Worm (Caenorhabditis elegans): Measurements from ENCODE around the gene T28A8.4.

Gene T28A8.4

ce11 chrIII:13530017-13530416, 26.5 kb downstream of the T28A8.4 start (continued):
- no peak for TF ChIP-seq egl-27 (tag; optimal IDR thresholded peaks at IDR 0.05)

DNA sequence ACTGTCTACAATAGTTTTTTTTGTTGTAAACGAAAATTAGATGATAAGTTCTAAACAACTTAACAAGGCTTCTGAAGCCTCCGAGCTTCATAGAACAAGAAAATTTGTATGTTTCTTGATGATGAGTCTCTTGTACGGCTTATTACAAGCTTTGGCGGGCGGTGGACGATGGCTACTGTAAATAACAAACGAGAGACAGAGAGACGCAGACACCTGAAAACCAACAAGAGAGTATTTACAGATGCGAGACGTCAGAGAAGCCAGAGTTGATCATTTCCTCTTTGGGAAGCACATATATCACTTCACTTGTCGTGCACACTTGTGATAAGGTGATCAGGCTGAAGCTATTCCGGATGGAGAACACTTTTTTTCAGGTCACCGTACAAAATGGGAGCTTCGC, 27.4 kb downstream of the T28A8.4 start:
- no peak for TF ChIP-seq alr-1 (tag; optimal IDR thresholded peaks at IDR 0.05)
- no peak for TF ChIP-seq peb-1 (tag; optimal IDR thresholded peaks at IDR 0.05)
- no peak for TF ChIP-seq mab-5 (tag; optimal IDR thresholded peaks at IDR 0.05)
- TF ChIP-seq elt-3 (tag; optimal IDR thresholded peaks at IDR 0.05), result no peak
- TF ChIP-seq nhr-77 (tag; optimal IDR thresholded peaks at IDR 0.05), result no peak

DNA sequence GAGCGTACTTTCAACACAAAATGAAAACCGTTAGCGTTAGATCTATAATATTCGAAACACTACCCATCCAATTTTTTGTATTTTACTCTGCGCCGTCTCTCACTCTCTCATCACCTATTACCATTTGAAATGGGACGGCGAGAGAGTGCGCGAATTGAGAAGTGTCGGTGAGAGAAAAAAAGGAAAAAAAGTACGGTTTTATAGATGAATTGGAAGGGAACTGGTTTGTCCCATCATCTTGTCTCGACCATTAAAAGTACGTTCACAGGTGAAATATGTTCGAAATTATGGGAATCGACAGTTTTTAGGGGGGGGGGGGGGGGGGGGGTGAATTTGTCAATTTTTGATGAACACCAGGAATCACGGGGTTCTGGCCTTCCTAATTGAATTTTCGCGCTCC, 31.2 kb downstream of the T28A8.4 start:
- TF ChIP-seq dmd-4 (tag; optimal IDR thresholded peaks at IDR 0.05) (no peak), C34F6.9 (tag; optimal IDR thresholded peaks at IDR 0.05) (no peak), ZK546.5 (tag; optimal IDR thresholded peaks at IDR 0.05) (no peak), lin-13 (GFP tag; optimal IDR thresholded peaks at IDR 0.05) (no peak), R02D3.7 (tag; optimal IDR thresholded peaks at IDR 0.05) (no peak), F13H6.1 (tag; optimal IDR thresholded peaks at IDR 0.05) (peak; percentile 41), mbf-1 (tag; optimal IDR thresholded peaks at IDR 0.05) (no peak), nhr-6 (tag; optimal IDR thresholded peaks at IDR 0.05) (peak; percentile 12), nhr-25 (tag; optimal IDR thresholded peaks at IDR 0.05) (peak; percentile 62), sma-9 (GFP tag; optimal IDR thresholded peaks at IDR 0.05) (peak; percentile 14), sma-9 (tag; optimal IDR thresholded peaks at IDR 0.05) (no peak), nhr-129 (tag; optimal IDR thresholded peaks at IDR 0.05) (no peak), egl-27 (tag; optimal IDR thresholded peaks at IDR 0.05) (peak; percentile 7), blmp-1 (tag; optimal IDR thresholded peaks at IDR 0.05; ENCODE audit: insufficient read depth) (peak; percentile 11), crh-2 (tag; optimal IDR thresholded peaks at IDR 0.05) (peak; percentile 20)

DNA sequence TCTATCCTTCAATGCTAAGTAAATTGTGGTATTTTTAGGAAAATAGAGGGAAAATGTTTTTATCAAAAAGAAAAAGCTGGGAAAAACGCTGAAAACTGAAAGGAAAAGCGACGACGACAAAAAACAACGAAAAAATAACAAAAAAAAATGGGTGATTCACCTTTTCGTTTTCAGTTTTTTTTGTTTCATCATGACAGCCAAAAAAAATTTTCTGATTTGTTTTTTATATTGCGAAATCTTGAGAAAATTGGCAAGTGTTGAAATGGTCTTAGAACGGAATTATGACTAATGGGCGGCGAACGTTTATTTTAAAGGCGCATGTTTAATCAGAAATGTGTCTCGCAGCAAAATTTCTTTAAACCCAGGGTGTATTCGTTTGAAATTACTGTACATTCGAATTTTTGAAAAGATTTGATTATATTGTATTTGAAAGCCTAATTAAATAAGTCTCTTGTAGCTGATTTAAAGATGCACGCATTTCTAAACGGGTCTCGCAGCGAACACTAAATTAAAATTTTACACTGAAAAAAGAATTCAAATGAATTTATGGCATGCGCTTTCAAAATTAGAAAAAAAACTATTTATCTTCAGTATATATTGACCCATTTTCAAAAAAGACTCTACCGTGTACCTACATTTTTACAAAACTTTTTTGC, 32.4 kb downstream of the T28A8.4 start:
- TF ChIP-seq gmeb-1 (tag; optimal IDR thresholded peaks at IDR 0.05) (no peak), ama-1 (optimal IDR thresholded peaks at IDR 0.05) (no peak), nhr-25 (tag; optimal IDR thresholded peaks at IDR 0.05) (no peak), ceh-16 (tag; optimal IDR thresholded peaks at IDR 0.05) (no peak)

DNA sequence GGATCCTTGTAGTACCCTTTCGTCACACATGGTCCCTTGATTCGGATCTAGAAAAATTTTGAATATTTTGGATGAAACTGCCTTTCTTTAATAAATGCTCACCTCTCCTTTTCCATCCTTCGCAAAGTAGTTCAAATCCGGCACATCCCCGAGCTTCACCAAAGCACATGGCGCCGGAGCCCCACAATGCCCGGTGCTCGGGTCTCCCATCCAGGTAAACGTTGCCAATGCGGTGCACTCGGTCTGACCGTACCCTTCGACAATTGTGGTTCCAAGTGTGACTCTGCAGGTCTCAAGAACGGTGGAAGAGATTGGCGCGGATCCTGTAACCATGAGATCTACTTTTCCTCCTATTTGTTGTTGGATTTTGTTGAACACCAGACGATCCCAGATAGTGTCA, 37.3 kb downstream of the T28A8.4 start:
- TF ChIP-seq unc-55 (GFP tag; optimal IDR thresholded peaks at IDR 0.05), result no peak
- no peak for TF ChIP-seq ceh-16 (tag; optimal IDR thresholded peaks at IDR 0.05)
- TF ChIP-seq lin-11 (tag; optimal IDR thresholded peaks at IDR 0.05), result no peak
- no peak for TF ChIP-seq aly-2 (tag; optimal IDR thresholded peaks at IDR 0.05)
- no peak for TF ChIP-seq nhr-77 (tag; optimal IDR thresholded peaks at IDR 0.05)
- TF ChIP-seq nhr-10 (tag; optimal IDR thresholded peaks at IDR 0.05), result no peak
- TF ChIP-seq dmd-4 (tag; optimal IDR thresholded peaks at IDR 0.05), result no peak
- no peak for TF ChIP-seq crh-2 (tag; optimal IDR thresholded peaks at IDR 0.05)
- no peak for TF ChIP-seq lin-13 (GFP tag; optimal IDR thresholded peaks at IDR 0.05)
- no peak for TF ChIP-seq nhr-12 (tag; optimal IDR thresholded peaks at IDR 0.05)
- TF ChIP-seq unc-62 (GFP tag; optimal IDR thresholded peaks at IDR 0.05), result no peak
- TF ChIP-seq egl-27 (tag; optimal IDR thresholded peaks at IDR 0.05), result no peak

- TF ChIP-seq lin-39 (tag; optimal IDR thresholded peaks at IDR 0.05) (no peak), aly-2 (tag; optimal IDR thresholded peaks at IDR 0.05) (no peak), ZK546.5 (tag; optimal IDR thresholded peaks at IDR 0.05) (no peak), fos-1 (tag; optimal IDR thresholded peaks at IDR 0.05) (peak; percentile 61), ztf-11 (tag; optimal IDR thresholded peaks at IDR 0.05) (no peak), R02D3.7 (tag; optimal IDR thresholded peaks at IDR 0.05) (no peak), mab-5 (tag; optimal IDR thresholded peaks at IDR 0.05) (no peak), alr-1 (tag; optimal IDR thresholded peaks at IDR 0.05) (no peak), C34F6.9 (tag; optimal IDR thresholded peaks at IDR 0.05) (no peak), egl-27 (tag; optimal IDR thresholded peaks at IDR 0.05) (no peak), skn-1 (tag; optimal IDR thresholded peaks at IDR 0.05) (no peak), nhr-129 (tag; optimal IDR thresholded peaks at IDR 0.05) (no peak), nhr-10 (tag; optimal IDR thresholded peaks at IDR 0.05) (no peak), nhr-11 (tag; optimal IDR thresholded peaks at IDR 0.05) (no peak), ceh-16 (tag; optimal IDR thresholded peaks at IDR 0.05) (no peak), gmeb-1 (tag; optimal IDR thresholded peaks at IDR 0.05) (peak; percentile 7), crh-2 (tag; optimal IDR thresholded peaks at IDR 0.05) (peak; percentile 41), sem-4 (tag; optimal IDR thresholded peaks at IDR 0.05) (no peak), unc-39 (tag; optimal IDR thresholded peaks at IDR 0.05) (no peak), nhr-12 (tag; optimal IDR thresholded peaks at IDR 0.05) (no peak), elt-3 (tag; optimal IDR thresholded peaks at IDR 0.05) (no peak)
These were observed 39.0 kb downstream of the T28A8.4 start for ce11 chrIII:13542458-13542857.
